Worm (Caenorhabditis elegans) whole organism, young adult: ENCODE data around the gene rnh-1.0.

Source experiments
- B0019.2 ChIP-seq: fragments of 200-800 bp; sonication (Bioruptor generic); conservative IDR thresholded peaks from 2 replicates; pipeline ENCODE4 v1.3.6; 2022; ENCODE audit warnings: missing genetic modification reagents, missing genetic modification characterization, missing compliant biosample characterization
- B0336.3 ChIP-seq: fragments of 200-800 bp; sonication (Bioruptor generic); IDR thresholded peaks from 2 replicates; pipeline ENCODE4 v1.3.6; 2022; ENCODE audit warnings: missing genetic modification characterization, missing compliant biosample characterization
- F23B12.7 ChIP-seq: sonication (generic microtip); optimal IDR thresholded peaks from 2 replicates; lab custom pipeline; 2017; ENCODE audit warnings: missing genetic modification characterization, mild to moderate bottlenecking, missing compliant biosample characterization, antibody characterized with exemption, moderate library complexity; ENCODE audit not compliant: insufficient read depth
- F33H1.4 ChIP-seq: fragments of 200-800 bp; sonication (Bioruptor generic); IDR thresholded peaks from 2 replicates; pipeline ENCODE4 v1.3.6; 2022; ENCODE audit warnings: missing genetic modification reagents, missing genetic modification characterization, missing compliant biosample characterization
- F57A8.1 ChIP-seq: fragments of 200-800 bp; sonication (Bioruptor generic); optimal IDR thresholded peaks from 2 replicates; lab custom pipeline; 2018; ENCODE audit warnings: mild to moderate bottlenecking, missing genetic modification characterization, moderate library complexity, missing compliant biosample characterization
- aptf-3 ChIP-seq: fragments of 200-800 bp; sonication (Bioruptor generic); IDR thresholded peaks from 2 replicates; pipeline ENCODE4 v1.3.6; 2022; ENCODE audit warnings: missing genetic modification characterization, missing compliant biosample characterization
- attf-5 ChIP-seq: fragments of 200-800 bp; sonication (Bioruptor generic); optimal IDR thresholded peaks from 2 replicates; lab custom pipeline; 2018; ENCODE audit warnings: mild to moderate bottlenecking, missing genetic modification characterization, missing compliant biosample characterization
- cebp-1 ChIP-seq, 2 experiments: fragments of 200-800 bp in 1 of 2; sonication (Bioruptor generic) in 1 of 2; sonication (generic microtip) in 1 of 2; IDR thresholded peaks in 1 of 2; optimal IDR thresholded peaks in 1 of 2; 2 replicates each; pipeline versions ENCODE4 v1.3.6 to Lab custom; 2017 to 2022; ENCODE audit warnings: missing compliant biosample characterization in 2 of 2, missing genetic modification characterization in 2 of 2, mild to moderate bottlenecking in 1 of 2, missing genetic modification reagents in 1 of 2, moderate library complexity in 1 of 2
- ceh-100 ChIP-seq: fragments of 200-800 bp; sonication (Bioruptor generic); IDR thresholded peaks from 2 replicates; pipeline ENCODE4 v1.3.6; 2022; ENCODE audit warnings: missing genetic modification reagents, missing genetic modification characterization, missing compliant biosample characterization
- chd-7 ChIP-seq: sonication (generic microtip); optimal IDR thresholded peaks from 2 replicates; lab custom pipeline; 2016; ENCODE audit warnings: mild to moderate bottlenecking, missing genetic modification characterization, moderate library complexity, missing compliant biosample characterization
- dox-1 ChIP-seq: fragments of 200-800 bp; sonication (Bioruptor generic); IDR thresholded peaks from 2 replicates; pipeline ENCODE4 v1.3.6; 2022; ENCODE audit warnings: missing genetic modification reagents, missing genetic modification characterization, missing compliant biosample characterization
- dpff-1 ChIP-seq: sonication (generic microtip); optimal IDR thresholded peaks from 2 replicates; lab custom pipeline; 2017; ENCODE audit warnings: mild to moderate bottlenecking, missing genetic modification characterization, missing compliant biosample characterization
- dpl-1 ChIP-seq: fragments of 150-350 bp; optimal IDR thresholded peaks from 2 replicates; lab custom pipeline; 2014; ENCODE audit warnings: missing biosample characterization, missing genetic modification reagents, missing genetic modification characterization
- ekl-4 ChIP-seq: fragments of 200-800 bp; sonication (Bioruptor generic); IDR thresholded peaks from 2 replicates; pipeline ENCODE4 v1.3.6; 2022; ENCODE audit warnings: missing genetic modification reagents, missing genetic modification characterization, missing compliant biosample characterization
- lin-54 ChIP-seq: fragments of 200-800 bp; sonication (Bioruptor generic); optimal IDR thresholded peaks from 2 replicates; lab custom pipeline; 2018; ENCODE audit warnings: mild to moderate bottlenecking, missing genetic modification characterization, missing compliant biosample characterization
- lsl-1 ChIP-seq: fragments of 200-800 bp; sonication (Bioruptor generic); optimal IDR thresholded peaks from 2 replicates; lab custom pipeline; 2018; ENCODE audit warnings: mild to moderate bottlenecking, missing genetic modification characterization, moderate library complexity, missing compliant biosample characterization
- madf-3 ChIP-seq: fragments of 200-800 bp; sonication (Bioruptor generic); IDR thresholded peaks from 2 replicates; pipeline ENCODE4 v1.3.6; 2022; ENCODE audit warnings: missing genetic modification reagents, missing genetic modification characterization, missing compliant biosample characterization
- madf-6 ChIP-seq: fragments of 200-800 bp; sonication (Bioruptor generic); IDR thresholded peaks from 2 replicates; pipeline ENCODE4 v1.3.6; 2022; ENCODE audit warnings: missing genetic modification reagents, missing genetic modification characterization, missing compliant biosample characterization
- madf-8 ChIP-seq: fragments of 200-800 bp; sonication (Bioruptor generic); conservative IDR thresholded peaks from 2 replicates; pipeline ENCODE4 v1.3.6; 2022; ENCODE audit warnings: missing genetic modification reagents, missing genetic modification characterization, missing compliant biosample characterization
- mcd-1 ChIP-seq: fragments of 200-800 bp; sonication (Bioruptor generic); IDR thresholded peaks from 2 replicates; pipeline ENCODE4 v1.3.6; 2022; ENCODE audit warnings: missing genetic modification reagents, missing genetic modification characterization, missing compliant biosample characterization
- nhr-179 ChIP-seq: sonication (generic microtip); optimal IDR thresholded peaks from 2 replicates; lab custom pipeline; 2016; ENCODE audit warnings: mild to moderate bottlenecking, missing genetic modification characterization, missing compliant biosample characterization
- nhr-80 ChIP-seq: sonication (generic microtip); optimal IDR thresholded peaks from 2 replicates; lab custom pipeline; 2016; ENCODE audit warnings: missing genetic modification characterization, missing compliant biosample characterization
- pha-4 ChIP-seq: fragments of 150-350 bp; sonication (generic microtip); optimal IDR thresholded peaks from 2 replicates; lab custom pipeline; 2014; ENCODE audit warnings: missing biosample characterization, missing genetic modification reagents, missing genetic modification characterization
- snpc-1.3 ChIP-seq: sonication (generic microtip); optimal IDR thresholded peaks from 2 replicates; lab custom pipeline; 2017; ENCODE audit warnings: missing genetic modification characterization, mild to moderate bottlenecking, missing compliant biosample characterization, antibody characterized with exemption, moderate library complexity, missing genotype, missing genetic modification reagents; ENCODE audit not compliant: insufficient read depth
- snpc-3.4 ChIP-seq: sonication (generic microtip); optimal IDR thresholded peaks from 2 replicates; lab custom pipeline; 2017; ENCODE audit warnings: missing genetic modification characterization, mild to moderate bottlenecking, missing compliant biosample characterization, antibody characterized with exemption, moderate library complexity, missing genotype, missing genetic modification reagents
- snpc-4 ChIP-seq, 5 experiments: fragments of 150-350 bp in 1 of 5; sonication (generic microtip) in 4 of 5; optimal IDR thresholded peaks; 2 replicates each; lab custom pipeline; 2014 to 2018; ENCODE audit warnings: missing genetic modification characterization in 5 of 5, missing biosample characterization in 3 of 5, antibody characterized with exemption in 2 of 5, mild to moderate bottlenecking in 2 of 5, missing compliant biosample characterization in 2 of 5, missing genotype in 2 of 5, moderate library complexity in 2 of 5, missing genetic modification reagents in 1 of 5
- tlf-1 ChIP-seq: fragments of 200-800 bp; sonication (Bioruptor generic); optimal IDR thresholded peaks from 2 replicates; lab custom pipeline; 2018; ENCODE audit warnings: mild to moderate bottlenecking, missing genetic modification characterization, missing compliant biosample characterization
- unc-130 ChIP-seq: sonication (generic microtip); optimal IDR thresholded peaks from 2 replicates; lab custom pipeline; 2016; ENCODE audit warnings: missing genetic modification reagents, missing genetic modification characterization, missing compliant biosample characterization
- zfh-2 ChIP-seq: fragments of 200-800 bp; sonication (Bioruptor generic); conservative IDR thresholded peaks from 2 replicates; pipeline ENCODE4 v1.3.6; 2022; ENCODE audit warnings: missing genetic modification reagents, missing genetic modification characterization, missing compliant biosample characterization
- ztf-25 ChIP-seq: fragments of 200-800 bp; sonication (Bioruptor generic); IDR thresholded peaks from 2 replicates; pipeline ENCODE4 v1.3.6; 2022; ENCODE audit warnings: missing genetic modification reagents, missing genetic modification characterization, missing compliant biosample characterization
- ztf-28 ChIP-seq: fragments of 200-800 bp; sonication (Bioruptor generic); IDR thresholded peaks from 2 replicates; pipeline ENCODE4 v1.3.6; 2022; ENCODE audit warnings: missing genetic modification reagents, missing genetic modification characterization, missing compliant biosample characterization

Gene rnh-1.0

ce11 chrII:4989802-4990201 is 5.3 kb upstream of the rnh-1.0 start, which contains the start of gene T27F7.12:
Gene T27F7.12, plus strand, starts transcription at chrII:4990102.
- TF ChIP-seq aptf-3 (GFP tag; lab: Robert Waterston, UW) = 0 out of 2 replicates have a peak, but pooled peaks have one; percentile 33
- TF ChIP-seq madf-8 (GFP tag; lab: Robert Waterston, UW) = no peak

ce11 chrII:4992977-4993376 is 2.1 kb upstream of the rnh-1.0 start, which contains the start of gene pigb-1:
Gene pigb-1, minus strand, starts transcription at chrII:4993077.
- TF ChIP-seq madf-3 (GFP tag; lab: Robert Waterston, UW) = 0 out of 2 replicates have a peak, but pooled peaks have one; percentile 11
- no peak for TF ChIP-seq zfh-2
- TF ChIP-seq, all 124 proteins: peak for 1

ce11 chrII:4993530-4994192 is 1.5 kb upstream of the rnh-1.0 start, which contains the start of the genes eif-1 and vps-24:
Gene eif-1, minus strand, starts transcription at chrII:4993580.
Gene vps-24, plus strand, starts transcription at chrII:4993998.
- TF ChIP-seq dpl-1 (GFP tag; lab: Kevin White, UChicago) (peak; percentile 30), snpc-1.3 (peak; percentile 42), lsl-1 (GFP tag; lab: Kevin White, UChicago) (peak; percentile 48), mcd-1 (GFP tag; lab: Robert Waterston, UW) (peak; percentile 42; the same call in 1 of the 2 replicates), dox-1 (peak; percentile 80), F33H1.4 (GFP tag; lab: Robert Waterston, UW) (no peak), pha-4 (tag; lab: Kevin White, UChicago) (no peak), chd-7 (tag; lab: Kevin White, UChicago) (no peak), cebp-1 (GFP tag; IDR thresholded peaks at IDR 0.05; lab: Robert Waterston, UW) (no peak), cebp-1 (tag; optimal IDR thresholded peaks at IDR 0.05; lab: Kevin White, UChicago) (peak; percentile 45), unc-130 (GFP tag; lab: Kevin White, UChicago) (peak; percentile 7), dpff-1 (tag; lab: Kevin White, UChicago) (no peak), ztf-25 (GFP tag; lab: Robert Waterston, UW) (no peak), madf-6 (peak; percentile 51), snpc-4 (GFP tag; optimal IDR thresholded peaks at IDR 0.05; lab: Kevin White, UChicago) (no peak), snpc-4 (tag; optimal IDR thresholded peaks at IDR 0.05; lab: Kevin White, UChicago) (peak in 2 of 4 experiments; percentile 14), F23B12.7 (tag; lab: Kevin White, UChicago) (peak; percentile 12), snpc-3.4 (tag; lab: Kevin White, UChicago) (peak; percentile 17), ceh-100 (peak; percentile 18; the same call in 1 of the 2 replicates), B0336.3 (GFP tag; lab: Robert Waterston, UW) (no peak), lin-54 (GFP tag; lab: Kevin White, UChicago) (peak; percentile 5), tlf-1 (GFP tag; lab: Kevin White, UChicago) (no peak), B0019.2 (peak; percentile 56; the same call in 1 of the 2 replicates), nhr-80 (tag; lab: Kevin White, UChicago) (peak; percentile 26), attf-5 (peak; percentile 75)

ce11 chrII:4998657-4999056 is 3.5 kb downstream of the rnh-1.0 start, which contains the start of gene F59A6.11:
Gene F59A6.11, minus strand, starts transcription at chrII:4998757.
- TF ChIP-seq ekl-4 (GFP tag; lab: Robert Waterston, UW) = no peak
- no peak for TF ChIP-seq F57A8.1
- TF ChIP-seq B0019.2 = no peak
- no peak for TF ChIP-seq ztf-28 (GFP tag; lab: Robert Waterston, UW)
- no peak for TF ChIP-seq nhr-179
- TF ChIP-seq madf-3 (GFP tag; lab: Robert Waterston, UW) = no peak
- TF ChIP-seq, all 124 proteins: peak for 0
